Worm (Caenorhabditis elegans): ENCODE results near the gene nhr-129.

- TF ChIP-seq hmg-4 (GFP tag; optimal IDR thresholded peaks at IDR 0.05) (no peak), ama-1 (optimal IDR thresholded peaks at IDR 0.05) (no peak), aly-1 (tag; optimal IDR thresholded peaks at IDR 0.05) (no peak), ets-7 (tag; optimal IDR thresholded peaks at IDR 0.05) (no peak), B0310.2 (tag; optimal IDR thresholded peaks at IDR 0.05) (no peak), flt-1 (GFP tag; IDR thresholded peaks at IDR 0.05) (no peak), sea-1 (GFP tag; conservative IDR thresholded peaks at IDR 0.05) (no peak), F13C5.2 (tag; optimal IDR thresholded peaks at IDR 0.05) (no peak), ceh-36 (tag; optimal IDR thresholded peaks at IDR 0.05) (no peak)
Observed at ce11 chrV:13345867-13346328, 15.1 kb upstream of the nhr-129 start, which contains the start of gene twk-43.

All from whole organism, early embryonic.